Worm (Caenorhabditis elegans) whole organism, L4 larva: Measurements from ENCODE around the gene ints-7.
A peak's percentile ranks its signal among the peaks of the same experiment; 100 is the strongest.

ENCODE experiments used
- F26F4.8 ChIP-seq: fragments of 200-800 bp; sonication (Bioruptor generic); conservative IDR thresholded peaks from 2 replicates; pipeline ENCODE4 v1.3.6; 2022; ENCODE audit warnings: missing genetic modification characterization, missing compliant biosample characterization
- F44E2.7 ChIP-seq: fragments of 200-800 bp; sonication (Bioruptor generic); IDR thresholded peaks from 2 replicates; pipeline ENCODE4 v2.1.2; 2022; ENCODE audit warnings: missing genetic modification characterization, missing compliant biosample characterization
- F49E8.2 ChIP-seq: sonication (generic microtip); optimal IDR thresholded peaks from 2 replicates; lab custom pipeline; 2016; ENCODE audit warnings: missing compliant biosample characterization, mild to moderate bottlenecking, missing genetic modification characterization, borderline replicate concordance
- T20F7.1 ChIP-seq: fragments of 200-800 bp; sonication (Bioruptor generic); optimal IDR thresholded peaks from 2 replicates; lab custom pipeline; 2018; ENCODE audit warnings: mild to moderate bottlenecking, missing genetic modification characterization, missing compliant biosample characterization
- ZK337.2 ChIP-seq: fragments of 200-800 bp; sonication (Bioruptor generic); IDR thresholded peaks from 2 replicates; pipeline ENCODE4 v1.3.6; 2022; ENCODE audit warnings: missing genetic modification reagents, missing genetic modification characterization, missing compliant biosample characterization
- aly-2 ChIP-seq: sonication (generic microtip); optimal IDR thresholded peaks from 2 replicates; lab custom pipeline; 2018; ENCODE audit warnings: missing biosample characterization, missing genetic modification characterization
- arid-1 ChIP-seq: fragments of 200-800 bp; sonication (Bioruptor generic); conservative IDR thresholded peaks from 2 replicates; pipeline ENCODE4 v1.3.6; 2022; ENCODE audit warnings: missing genetic modification reagents, missing genetic modification characterization, missing compliant biosample characterization
- attf-4 ChIP-seq: sonication (generic microtip); optimal IDR thresholded peaks from 3 replicates; lab custom pipeline; 2017; ENCODE audit warnings: missing biosample characterization, missing genetic modification characterization
- ceh-28 ChIP-seq: fragments of 150-350 bp; optimal IDR thresholded peaks from 2 replicates; lab custom pipeline; 2014; ENCODE audit warnings: missing biosample characterization, missing genetic modification reagents, missing genetic modification characterization
- ceh-44 ChIP-seq: fragments of 200-800 bp; sonication (Bioruptor generic); IDR thresholded peaks from 2 replicates; pipeline ENCODE4 v1.3.6; 2022; ENCODE audit warnings: missing genetic modification reagents, missing genetic modification characterization, missing compliant biosample characterization
- ceh-82 ChIP-seq: sonication (generic microtip); optimal IDR thresholded peaks from 2 replicates; lab custom pipeline; 2017; ENCODE audit warnings: missing biosample characterization, missing genetic modification characterization
- ces-1 ChIP-seq: fragments of 150-350 bp; sonication (generic microtip); optimal IDR thresholded peaks from 4 replicates; lab custom pipeline; 2014; ENCODE audit warnings: missing biosample characterization, missing genetic modification reagents, missing genetic modification characterization
- cey-2 ChIP-seq: sonication (generic microtip); optimal IDR thresholded peaks from 3 replicates; lab custom pipeline; 2017; ENCODE audit warnings: missing genetic modification characterization, mild to moderate bottlenecking, missing compliant biosample characterization, antibody characterized with exemption, borderline replicate concordance; ENCODE audit not compliant: insufficient read depth
- daf-16 ChIP-seq, 3 experiments: sonication (generic microtip); optimal IDR thresholded peaks; 2 replicates each; lab custom pipeline; 2016 to 2017; ENCODE audit warnings: missing genetic modification characterization in 3 of 3, missing genetic modification reagents in 3 of 3, mild to moderate bottlenecking in 2 of 3, missing compliant biosample characterization in 2 of 3, missing biosample characterization in 1 of 3, moderate library complexity in 1 of 3
- daf-19 ChIP-seq: fragments of 200-800 bp; sonication (Bioruptor generic); conservative IDR thresholded peaks from 2 replicates; pipeline ENCODE4 v1.3.6; 2022; ENCODE audit warnings: missing genetic modification characterization, missing compliant biosample characterization
- daf-8 ChIP-seq: fragments of 200-800 bp; sonication (Bioruptor generic); IDR thresholded peaks from 2 replicates; pipeline ENCODE4 v1.3.6; 2022; ENCODE audit warnings: missing genetic modification characterization, missing compliant biosample characterization
- dmd-9 ChIP-seq: fragments of 200-800 bp; sonication (Bioruptor generic); IDR thresholded peaks from 2 replicates; pipeline ENCODE4 v1.3.6; 2022; ENCODE audit warnings: missing genetic modification reagents, missing genetic modification characterization, missing compliant biosample characterization
- egl-27 ChIP-seq: sonication (generic microtip); optimal IDR thresholded peaks from 3 replicates; lab custom pipeline; 2017; ENCODE audit warnings: missing biosample characterization, missing genetic modification reagents, missing genetic modification characterization
- egl-43 ChIP-seq: fragments of 200-800 bp; sonication (Bioruptor generic); IDR thresholded peaks from 2 replicates; pipeline ENCODE4 v1.3.6; 2022; ENCODE audit warnings: missing genetic modification reagents, missing genetic modification characterization, missing compliant biosample characterization
- fos-1 ChIP-seq: fragments of 150-350 bp; optimal IDR thresholded peaks from 2 replicates; lab custom pipeline; 2014; ENCODE audit warnings: missing biosample characterization, missing genetic modification characterization
- hlh-11 ChIP-seq: fragments of 200-800 bp; sonication (Bioruptor generic); optimal IDR thresholded peaks from 2 replicates; lab custom pipeline; 2018; ENCODE audit warnings: mild to moderate bottlenecking, missing genetic modification characterization, missing compliant biosample characterization
- hlh-30 ChIP-seq: sonication (generic microtip); optimal IDR thresholded peaks from 2 replicates; lab custom pipeline; 2017; ENCODE audit warnings: antibody characterized with exemption, mild to moderate bottlenecking, missing genetic modification characterization, missing compliant biosample characterization; ENCODE audit not compliant: insufficient read depth
- jun-1 ChIP-seq: fragments of 150-350 bp; optimal IDR thresholded peaks from 2 replicates; lab custom pipeline; 2014; ENCODE audit warnings: missing biosample characterization, missing genetic modification reagents, missing genetic modification characterization
- lim-7 ChIP-seq: fragments of 200-800 bp; sonication (Bioruptor generic); IDR thresholded peaks from 2 replicates; pipeline ENCODE4 v1.3.6; 2022; ENCODE audit warnings: missing genetic modification characterization, missing compliant biosample characterization
- lin-13 ChIP-seq: fragments of 150-350 bp; optimal IDR thresholded peaks from 2 replicates; lab custom pipeline; 2014; ENCODE audit warnings: missing biosample characterization, missing genetic modification reagents, missing genetic modification characterization
- lin-38 ChIP-seq: fragments of 200-800 bp; sonication (Bioruptor generic); IDR thresholded peaks from 2 replicates; pipeline ENCODE4 v1.3.6; 2022; ENCODE audit warnings: missing genetic modification reagents, missing genetic modification characterization, missing compliant biosample characterization
- lin-39 ChIP-seq: fragments of 150-350 bp; optimal IDR thresholded peaks from 2 replicates; lab custom pipeline; 2014; ENCODE audit warnings: missing biosample characterization, missing genetic modification reagents, missing genetic modification characterization
- lir-3 ChIP-seq: sonication (generic microtip); optimal IDR thresholded peaks from 2 replicates; lab custom pipeline; 2016; ENCODE audit warnings: mild to moderate bottlenecking, missing genetic modification characterization, missing compliant biosample characterization
- madf-9 ChIP-seq: fragments of 200-800 bp; sonication (Bioruptor generic); conservative IDR thresholded peaks from 2 replicates; pipeline ENCODE4 v1.3.6; 2022; ENCODE audit warnings: missing genetic modification reagents, missing genetic modification characterization, missing compliant biosample characterization
- mdt-29 ChIP-seq: fragments of 200-800 bp; sonication (Bioruptor generic); IDR thresholded peaks from 2 replicates; pipeline ENCODE4 v1.3.6; 2022; ENCODE audit warnings: missing genetic modification reagents, missing genetic modification characterization, missing compliant biosample characterization
- mep-1 ChIP-seq: fragments of 150-350 bp; sonication (generic microtip); optimal IDR thresholded peaks from 3 replicates; lab custom pipeline; 2014; ENCODE audit warnings: missing biosample characterization, missing genetic modification characterization
- mes-2 ChIP-seq: sonication (generic microtip); optimal IDR thresholded peaks from 2 replicates; lab custom pipeline; 2016; ENCODE audit warnings: missing genotype, mild to moderate bottlenecking, missing genetic modification characterization, missing compliant biosample characterization; ENCODE audit not compliant: poor library complexity, severe bottlenecking
- mxl-3 ChIP-seq: fragments of 200-800 bp; sonication (Bioruptor generic); optimal IDR thresholded peaks from 2 replicates; lab custom pipeline; 2018; ENCODE audit warnings: mild to moderate bottlenecking, missing genetic modification characterization, missing compliant biosample characterization
- nhr-25 ChIP-seq: sonication (generic microtip); optimal IDR thresholded peaks from 2 replicates; lab custom pipeline; 2017; ENCODE audit warnings: missing genetic modification characterization, mild to moderate bottlenecking, missing compliant biosample characterization, antibody characterized with exemption, moderate library complexity, borderline replicate concordance; ENCODE audit not compliant: insufficient read depth
- nhr-28 ChIP-seq: fragments of 150-350 bp; optimal IDR thresholded peaks from 2 replicates; lab custom pipeline; 2014; ENCODE audit warnings: missing biosample characterization, missing genetic modification characterization
- nhr-42 ChIP-seq: fragments of 200-800 bp; sonication (Bioruptor generic); IDR thresholded peaks from 2 replicates; pipeline ENCODE4 v1.3.6; 2022; ENCODE audit warnings: missing genetic modification characterization, missing compliant biosample characterization
- pha-4 ChIP-seq, 2 experiments: fragments of 150-350 bp in 1 of 2; fragments of 200-800 bp in 1 of 2; sonication (Bioruptor generic) in 1 of 2; IDR thresholded peaks in 1 of 2; optimal IDR thresholded peaks in 1 of 2; 2 replicates each; pipeline versions ENCODE4 v1.3.6 to Lab custom; 2014 to 2022; ENCODE audit warnings: missing genetic modification characterization in 2 of 2, missing genetic modification reagents in 2 of 2, missing biosample characterization in 1 of 2, missing compliant biosample characterization in 1 of 2
- pqm-1 ChIP-seq: sonication (generic microtip); optimal IDR thresholded peaks from 2 replicates; lab custom pipeline; 2017; ENCODE audit warnings: missing biosample characterization, missing genetic modification characterization
- rbr-2 ChIP-seq: sonication (generic microtip); optimal IDR thresholded peaks from 2 replicates; lab custom pipeline; 2016; ENCODE audit warnings: missing genotype, missing genetic modification characterization, missing compliant biosample characterization
- set-16 ChIP-seq: fragments of 200-800 bp; sonication (Bioruptor generic); IDR thresholded peaks from 2 replicates; pipeline ENCODE4 v1.3.6; 2022; ENCODE audit warnings: missing genetic modification reagents, missing genetic modification characterization, missing compliant biosample characterization
- spr-3 ChIP-seq: fragments of 200-800 bp; sonication (Bioruptor generic); optimal IDR thresholded peaks from 2 replicates; lab custom pipeline; 2018; ENCODE audit warnings: mild to moderate bottlenecking, missing genetic modification characterization, missing compliant biosample characterization
- tra-1 ChIP-seq: fragments of 200-800 bp; sonication (Bioruptor generic); IDR thresholded peaks from 2 replicates; pipeline ENCODE4 v1.3.6; 2022; ENCODE audit warnings: missing genetic modification reagents, missing genetic modification characterization, missing compliant biosample characterization
- unc-130 ChIP-seq: sonication (generic microtip); optimal IDR thresholded peaks from 2 replicates; lab custom pipeline; 2016; ENCODE audit warnings: missing genetic modification reagents, missing genetic modification characterization, missing compliant biosample characterization
- unc-39 ChIP-seq: sonication (generic microtip); optimal IDR thresholded peaks from 2 replicates; lab custom pipeline; 2017; ENCODE audit warnings: missing biosample characterization, missing genetic modification characterization
- zag-1 ChIP-seq: fragments of 150-350 bp; optimal IDR thresholded peaks from 2 replicates; lab custom pipeline; 2014; ENCODE audit warnings: missing biosample characterization, missing genetic modification characterization
- zip-11 ChIP-seq: fragments of 200-800 bp; sonication (Bioruptor generic); IDR thresholded peaks from 2 replicates; pipeline ENCODE4 v1.3.6; 2022; ENCODE audit warnings: missing genetic modification characterization, missing compliant biosample characterization

Gene ints-7

ce11 chrII:11634681-11635527 lies 52.3 kb downstream of the ints-7 start (continued):
- TF ChIP-seq unc-39 (no peak), unc-130 (GFP tag; lab: Kevin White, UChicago) (no peak), hlh-11 (tag; lab: Kevin White, UChicago) (peak; percentile 95), daf-8 (GFP tag; lab: Robert Waterston, UW) (no peak), ceh-28 (tag; lab: Kevin White, UChicago) (peak; percentile 80), ces-1 (no peak), ceh-82 (no peak), rbr-2 (peak; percentile 88), dmd-9 (GFP tag; lab: Robert Waterston, UW) (no peak), fos-1 (tag; lab: Kevin White, UChicago) (no peak), pha-4 (GFP tag; IDR thresholded peaks at IDR 0.05; lab: Robert Waterston, UW) (peak; percentile 78), pha-4 (tag; optimal IDR thresholded peaks at IDR 0.05; lab: Kevin White, UChicago) (peak; percentile 57), mep-1 (tag; lab: Kevin White, UChicago) (peak; percentile 90), mdt-29 (GFP tag; lab: Robert Waterston, UW) (0 out of 2 replicates have a peak, but pooled peaks have one; percentile 19), lim-7 (GFP tag; lab: Robert Waterston, UW) (0 out of 2 replicates have a peak, but pooled peaks have one; percentile 26), mes-2 (tag; lab: Kevin White, UChicago) (peak; percentile 77), lir-3 (tag; lab: Kevin White, UChicago) (no peak), set-16 (peak; percentile 99), zip-11 (GFP tag; lab: Robert Waterston, UW) (no peak), nhr-42 (GFP tag; lab: Robert Waterston, UW) (0 out of 2 replicates have a peak, but pooled peaks have one; percentile 71), T20F7.1 (GFP tag; lab: Kevin White, UChicago) (peak; percentile 50), cey-2 (tag; lab: Kevin White, UChicago) (no peak), lin-38 (GFP tag; lab: Robert Waterston, UW) (peak; percentile 59), spr-3 (peak; percentile 46), attf-4 (tag; lab: Kevin White, UChicago) (no peak), egl-43 (GFP tag; lab: Robert Waterston, UW) (peak; percentile 90), nhr-28 (tag; lab: Kevin White, UChicago) (peak; percentile 79), daf-16 (GFP tag; optimal IDR thresholded peaks at IDR 0.05; lab: Kevin White, UChicago) (peak in 1 of 2 experiments; percentile 20), daf-16 (tag; optimal IDR thresholded peaks at IDR 0.05; lab: Kevin White, UChicago) (peak; percentile 30), egl-27 (tag; lab: Kevin White, UChicago) (no peak), F49E8.2 (tag; lab: Kevin White, UChicago) (no peak), hlh-30 (tag; lab: Kevin White, UChicago) (peak; percentile 78), jun-1 (tag; lab: Kevin White, UChicago) (no peak), mxl-3 (peak; percentile 89), lin-13 (GFP tag; lab: Kevin White, UChicago) (peak; percentile 84), daf-19 (GFP tag; lab: Robert Waterston, UW) (no peak), F44E2.7 (0 out of 2 replicates have a peak, but pooled peaks have one; percentile 61), tra-1 (GFP tag; lab: Robert Waterston, UW) (peak; percentile 61; the same call in 1 of the 2 replicates), lin-39 (no peak), madf-9 (peak; percentile 60; the same call in 1 of the 2 replicates), aly-2 (tag; lab: Kevin White, UChicago) (no peak), arid-1 (GFP tag; lab: Robert Waterston, UW) (peak; percentile 70), ZK337.2 (GFP tag; lab: Robert Waterston, UW) (peak; percentile 10; the same call in 1 of the 2 replicates), ceh-44 (GFP tag; lab: Robert Waterston, UW) (0 out of 2 replicates have a peak, but pooled peaks have one; percentile 29), pqm-1 (tag; lab: Kevin White, UChicago) (no peak), nhr-25 (tag; lab: Kevin White, UChicago) (peak; percentile 67), F26F4.8 (GFP tag; lab: Robert Waterston, UW) (no peak), zag-1 (tag; lab: Kevin White, UChicago) (peak; percentile 42)
